Fruit fly (Drosophila melanogaster): ENCODE measurements around the gene nab.

The nab gene

dm6 chr3L:4128579-4128978 lies 32.2 kb downstream of the nab start:
- TF ChIP-seq slbo (GFP tag; IDR thresholded peaks at IDR 0.05) (peak; percentile 31; the same call in 1 of the 2 replicates), CG12104 (GFP tag; optimal IDR thresholded peaks at IDR 0.05) (no peak), CG18619 (GFP tag; optimal IDR thresholded peaks at IDR 0.05) (no peak), wdn (GFP tag; IDR thresholded peaks at IDR 0.05) (0 out of 2 replicates have a peak, but pooled peaks have one; percentile 5), Poxn (GFP tag; IDR thresholded peaks at IDR 0.05) (0 out of 2 replicates have a peak, but pooled peaks have one; percentile 4), slp2 (GFP tag; optimal IDR thresholded peaks at IDR 0.05) (no peak), al (GFP tag; IDR thresholded peaks at IDR 0.05) (no peak), Med (GFP tag) (peak; percentile 14), Hsf (GFP tag; optimal IDR thresholded peaks at IDR 0.05) (no peak), Usf (GFP tag; optimal IDR thresholded peaks at IDR 0.05) (no peak), Bteb2 (GFP tag; optimal IDR thresholded peaks at IDR 0.05) (no peak), CG10654 (GFP tag; optimal IDR thresholded peaks at IDR 0.05) (no peak), CG11398 (GFP tag; optimal IDR thresholded peaks at IDR 0.05) (no peak), ERR (GFP tag; optimal IDR thresholded peaks at IDR 0.05) (no peak), tin (GFP tag; optimal IDR thresholded peaks at IDR 0.05) (no peak), Hr39 (optimal IDR thresholded peaks at IDR 0.05) (peak; percentile 52), CG17361 (GFP tag; IDR thresholded peaks at IDR 0.05) (no peak), CG15696 (tag; optimal IDR thresholded peaks at IDR 0.05) (no peak), so (GFP tag; IDR thresholded peaks at IDR 0.05) (no peak), kah (GFP tag; optimal IDR thresholded peaks at IDR 0.05) (no peak)

dm6 chr3L:4125709-4126108 lies 35.0 kb downstream of the nab start:
- TF ChIP-seq Hey (tag; optimal IDR thresholded peaks at IDR 0.05): no peak
- TF ChIP-seq hb (GFP tag; IDR thresholded peaks at IDR 0.05; ENCODE audit: partially characterized antibody): no peak
- no peak for TF ChIP-seq CG17359 (tag; optimal IDR thresholded peaks at IDR 0.05)
- no peak for TF ChIP-seq Dref (GFP tag; IDR thresholded peaks at IDR 0.05)
- TF ChIP-seq CG9932 (GFP tag; IDR thresholded peaks at IDR 0.05): 0 out of 2 replicates have a peak, but pooled peaks have one; percentile 9
- no peak for TF ChIP-seq CG2199 (GFP tag; IDR thresholded peaks at IDR 0.05)
- no peak for TF ChIP-seq Lim3 (GFP tag; IDR thresholded peaks at IDR 0.05)
- no peak for TF ChIP-seq CG3163 (GFP tag; optimal IDR thresholded peaks at IDR 0.05)
- no peak for TF ChIP-seq CG34376 (GFP tag; optimal IDR thresholded peaks at IDR 0.05)
- TF ChIP-seq CG33557 (GFP tag; optimal IDR thresholded peaks at IDR 0.05): no peak
- TF ChIP-seq Ets65A (GFP tag): peak; percentile 82
- TF ChIP-seq Med (GFP tag): peak; percentile 52
- TF ChIP-seq CG8281 (tag; optimal IDR thresholded peaks at IDR 0.05): no peak
- TF ChIP-seq lilli (GFP tag; optimal IDR thresholded peaks at IDR 0.05): no peak
- TF ChIP-seq CG13296 (GFP tag; optimal IDR thresholded peaks at IDR 0.05): no peak
- no peak for TF ChIP-seq nmo (GFP tag; optimal IDR thresholded peaks at IDR 0.05)

dm6 chr3L:4122185-4122767 lies 38.5 kb downstream of the nab start, which contains the start of gene Chd64:
Chd64 (minus strand) TSS chr3L:4122388.
- no peak for TF ChIP-seq eyg (GFP tag; optimal IDR thresholded peaks at IDR 0.05)
- TF ChIP-seq pzg (GFP tag; optimal IDR thresholded peaks at IDR 0.05): peak; percentile 52
- TF ChIP-seq gem (tag; optimal IDR thresholded peaks at IDR 0.05): peak; percentile 61
- TF ChIP-seq Six4 (GFP tag; optimal IDR thresholded peaks at IDR 0.05): no peak
- TF ChIP-seq CG3995 (GFP tag; optimal IDR thresholded peaks at IDR 0.05): no peak
- peak; percentile 82 for TF ChIP-seq CG18599 (GFP tag; optimal IDR thresholded peaks at IDR 0.05)
- TF ChIP-seq slou (GFP tag; optimal IDR thresholded peaks at IDR 0.05): no peak
- no peak for TF ChIP-seq CG11560 (tag; IDR thresholded peaks at IDR 0.05)
- TF ChIP-seq stc (GFP tag; IDR thresholded peaks at IDR 0.05): 0 out of 2 replicates have a peak, but pooled peaks have one; percentile 14
- TF ChIP-seq CG1832 (GFP tag; optimal IDR thresholded peaks at IDR 0.05): no peak
- TF ChIP-seq klu (GFP tag; IDR thresholded peaks at IDR 0.05): no peak
- TF ChIP-seq sna (GFP tag; IDR thresholded peaks at IDR 0.05; ENCODE audit: partially characterized antibody): peak; percentile 68
- TF ChIP-seq Bgb (GFP tag; IDR thresholded peaks at IDR 0.05; ENCODE audit: partially characterized antibody): peak; percentile 62; the same call in 1 of the 2 replicates
- TF ChIP-seq grn (GFP tag; optimal IDR thresholded peaks at IDR 0.05): peak; percentile 75
- TF ChIP-seq CG17912 (GFP tag; optimal IDR thresholded peaks at IDR 0.05): peak; percentile 17
- TF ChIP-seq CG9932 (GFP tag; IDR thresholded peaks at IDR 0.05): peak; percentile 50
- TF ChIP-seq Xbp1 (GFP tag; optimal IDR thresholded peaks at IDR 0.05): no peak

Data from whole organism, embryonic.